Worm (Caenorhabditis elegans): ENCODE measurements around the gene idi-1.

The idi-1 gene

DNA sequence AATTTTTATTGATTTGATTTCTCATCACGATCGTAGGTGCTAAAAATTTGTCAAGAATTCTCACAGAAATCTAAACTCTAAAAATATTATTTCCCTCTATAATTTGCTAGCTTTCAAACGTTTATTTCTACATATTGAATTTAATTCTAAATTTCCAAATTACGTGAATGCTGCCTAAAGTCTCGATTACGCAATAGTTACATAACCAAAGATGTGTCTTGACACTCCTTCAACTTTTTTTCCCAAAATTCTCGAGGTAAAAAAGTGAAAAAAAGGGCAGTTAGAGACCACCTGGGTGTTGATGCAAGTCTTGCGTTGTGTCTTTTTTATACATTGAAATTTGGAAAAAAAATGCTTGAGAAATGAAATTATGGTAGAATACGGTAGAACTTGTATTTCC is 39.7 kb upstream of the idi-1 start:
- TF ChIP-seq lin-39 (tag; optimal IDR thresholded peaks at IDR 0.05) (no peak), aly-2 (tag; optimal IDR thresholded peaks at IDR 0.05) (no peak), gmeb-1 (tag; optimal IDR thresholded peaks at IDR 0.05) (no peak), lin-11 (tag; optimal IDR thresholded peaks at IDR 0.05) (no peak), nhr-237 (tag; optimal IDR thresholded peaks at IDR 0.05) (no peak), ZK546.5 (tag; optimal IDR thresholded peaks at IDR 0.05) (no peak), ama-1 (optimal IDR thresholded peaks at IDR 0.05) (no peak), skn-1 (tag; optimal IDR thresholded peaks at IDR 0.05) (no peak), peb-1 (tag; optimal IDR thresholded peaks at IDR 0.05) (no peak), unc-55 (GFP tag; optimal IDR thresholded peaks at IDR 0.05) (no peak), mab-5 (tag; optimal IDR thresholded peaks at IDR 0.05) (no peak), nhr-11 (tag; optimal IDR thresholded peaks at IDR 0.05) (no peak), elt-1 (tag; optimal IDR thresholded peaks at IDR 0.05) (no peak)

- TF ChIP-seq lsy-2 (tag; optimal IDR thresholded peaks at IDR 0.05): peak in 1 of 2 experiments; percentile 12
- TF ChIP-seq nhr-11 (tag; optimal IDR thresholded peaks at IDR 0.05): no peak
Observed at ce11 chrIII:8061114-8061513, 30.4 kb upstream of the idi-1 start.

- TF ChIP-seq ama-1 (optimal IDR thresholded peaks at IDR 0.05): no peak
- no peak for TF ChIP-seq sma-9 (GFP tag; optimal IDR thresholded peaks at IDR 0.05)
- no peak for TF ChIP-seq sma-9 (tag; optimal IDR thresholded peaks at IDR 0.05)
- no peak for TF ChIP-seq R02D3.7 (tag; optimal IDR thresholded peaks at IDR 0.05)
Observed at ce11 chrIII:8063659-8064058, 27.8 kb upstream of the idi-1 start.

ce11 chrIII:8065101-8065500 is 26.4 kb upstream of the idi-1 start:
- TF ChIP-seq aly-2 (tag; optimal IDR thresholded peaks at IDR 0.05) (no peak), Y55F3AM.14 (GFP tag; optimal IDR thresholded peaks at IDR 0.05) (no peak), nhr-11 (tag; optimal IDR thresholded peaks at IDR 0.05) (no peak), lsy-2 (tag; optimal IDR thresholded peaks at IDR 0.05) (peak in 1 of 2 experiments; percentile 42)

ce11 chrIII:8066989-8067388 is 24.5 kb upstream of the idi-1 start, which contains the start of gene pros-1:
Gene pros-1 (plus strand): TSS chrIII:8067289.
- TF ChIP-seq nhr-23 (tag; optimal IDR thresholded peaks at IDR 0.05): no peak
- no peak for TF ChIP-seq ceh-16 (tag; optimal IDR thresholded peaks at IDR 0.05)
- no peak for TF ChIP-seq nhr-237 (tag; optimal IDR thresholded peaks at IDR 0.05)
- TF ChIP-seq skn-1 (tag; optimal IDR thresholded peaks at IDR 0.05): no peak
- no peak for TF ChIP-seq sem-4 (tag; optimal IDR thresholded peaks at IDR 0.05)

- TF ChIP-seq gmeb-1 (tag; optimal IDR thresholded peaks at IDR 0.05): no peak
- TF ChIP-seq ztf-11 (tag; optimal IDR thresholded peaks at IDR 0.05): no peak
- no peak for TF ChIP-seq R02D3.7 (tag; optimal IDR thresholded peaks at IDR 0.05)
- no peak for TF ChIP-seq C34F6.9 (tag; optimal IDR thresholded peaks at IDR 0.05)
- TF ChIP-seq ZK546.5 (tag; optimal IDR thresholded peaks at IDR 0.05): no peak
- TF ChIP-seq nhr-25 (tag; optimal IDR thresholded peaks at IDR 0.05): no peak
- TF ChIP-seq blmp-1 (tag; optimal IDR thresholded peaks at IDR 0.05; ENCODE audit: insufficient read depth): no peak
- no peak for TF ChIP-seq ztf-4 (tag; optimal IDR thresholded peaks at IDR 0.05)
- TF ChIP-seq crh-2 (tag; optimal IDR thresholded peaks at IDR 0.05): no peak
- no peak for TF ChIP-seq nhr-6 (tag; optimal IDR thresholded peaks at IDR 0.05)
- no peak for TF ChIP-seq ceh-16 (tag; optimal IDR thresholded peaks at IDR 0.05)
- no peak for TF ChIP-seq elt-1 (tag; optimal IDR thresholded peaks at IDR 0.05)
- no peak for TF ChIP-seq nhr-23 (tag; optimal IDR thresholded peaks at IDR 0.05)
- TF ChIP-seq alr-1 (tag; optimal IDR thresholded peaks at IDR 0.05): no peak
- no peak for TF ChIP-seq fos-1 (tag; optimal IDR thresholded peaks at IDR 0.05)
Observed at ce11 chrIII:8067798-8068197, 23.7 kb upstream of the idi-1 start.

DNA sequence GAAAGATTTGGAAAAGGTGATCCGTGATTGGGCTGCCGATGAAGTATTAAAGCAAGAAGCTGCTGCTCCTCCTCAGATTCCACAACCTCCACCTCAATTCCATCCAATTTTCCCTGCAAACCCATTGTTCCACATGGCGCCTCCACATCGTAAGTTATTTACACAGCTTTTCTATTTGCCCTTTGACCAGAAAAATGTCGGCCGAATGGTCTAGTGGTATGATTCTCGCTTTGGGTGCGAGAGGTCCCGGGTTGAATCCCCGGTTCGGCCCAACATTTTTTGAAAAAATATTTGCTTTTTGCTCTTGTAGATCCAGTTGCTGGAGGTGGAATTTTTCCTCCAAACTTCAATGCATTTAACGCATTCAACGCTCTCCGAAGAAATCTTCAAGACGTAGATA is 22.3 kb upstream of the idi-1 start:
- TF ChIP-seq nhr-129 (tag; optimal IDR thresholded peaks at IDR 0.05) (peak; percentile 6), snpc-4 (tag; optimal IDR thresholded peaks at IDR 0.05) (peak; percentile 38), elt-3 (tag; optimal IDR thresholded peaks at IDR 0.05) (no peak), ZK546.5 (tag; optimal IDR thresholded peaks at IDR 0.05) (no peak), C34F6.9 (tag; optimal IDR thresholded peaks at IDR 0.05) (no peak), ceh-82 (tag; optimal IDR thresholded peaks at IDR 0.05) (no peak), aly-2 (tag; optimal IDR thresholded peaks at IDR 0.05) (no peak), ama-1 (optimal IDR thresholded peaks at IDR 0.05) (no peak), Y55F3AM.14 (GFP tag; optimal IDR thresholded peaks at IDR 0.05) (no peak), sma-3 (GFP tag; optimal IDR thresholded peaks at IDR 0.05) (no peak), ztf-4 (tag; optimal IDR thresholded peaks at IDR 0.05) (no peak), mbf-1 (tag; optimal IDR thresholded peaks at IDR 0.05) (no peak), peb-1 (tag; optimal IDR thresholded peaks at IDR 0.05) (no peak), unc-39 (tag; optimal IDR thresholded peaks at IDR 0.05) (no peak)
